Fruit fly (Drosophila melanogaster): ENCODE data around the gene CG13895.

CG13895 gene

DNA sequence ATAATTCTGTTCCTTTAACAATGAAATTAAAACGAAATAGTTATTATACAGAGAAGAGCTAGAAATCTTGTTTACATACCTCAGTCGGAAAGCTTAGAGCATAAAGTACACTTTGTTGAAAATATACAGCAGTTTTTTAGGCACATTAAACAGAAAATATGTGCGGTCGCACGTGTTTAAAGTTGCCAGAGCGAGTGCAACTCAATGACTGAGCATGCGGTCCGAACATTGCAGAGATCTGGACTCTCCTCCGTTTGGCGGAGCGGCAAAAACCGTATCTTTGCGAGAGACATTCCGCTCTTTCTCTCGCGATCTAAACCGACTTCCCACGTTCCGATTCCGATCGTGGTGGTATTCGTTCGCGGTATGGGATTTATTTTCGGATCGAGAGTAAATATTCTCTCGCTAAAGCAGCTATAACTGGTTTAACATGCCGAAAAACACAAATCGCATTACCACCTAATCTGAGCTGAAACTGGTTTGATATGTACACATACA is at the start of gene CG13895 (continued):
- TF ChIP-seq Dll (GFP tag; IDR thresholded peaks at IDR 0.05; ENCODE audit: partially characterized antibody) = peak; percentile 54; the same call in 2 of the 4 replicates
- peak; percentile 55 for TF ChIP-seq pros (GFP tag; optimal IDR thresholded peaks at IDR 0.05)
- peak; percentile 21; the same call in 1 of the 2 replicates for TF ChIP-seq E2f2 (GFP tag; IDR thresholded peaks at IDR 0.05)
- peak; percentile 71 for TF ChIP-seq Deaf1 (tag; optimal IDR thresholded peaks at IDR 0.05)
- TF ChIP-seq CG6683 (GFP tag; optimal IDR thresholded peaks at IDR 0.05) = peak; percentile 7
- peak; percentile 12 for TF ChIP-seq Side (GFP tag; optimal IDR thresholded peaks at IDR 0.05)
- TF ChIP-seq oc (tag; optimal IDR thresholded peaks at IDR 0.05) = peak; percentile 61
- TF ChIP-seq run (tag; optimal IDR thresholded peaks at IDR 0.05) = no peak
- TF ChIP-seq hkb (optimal IDR thresholded peaks at IDR 0.05) = no peak
- peak; percentile 46; the same call in 1 of the 2 replicates for TF ChIP-seq hkb (GFP tag; IDR thresholded peaks at IDR 0.05)
- no peak for TF ChIP-seq row (GFP tag; IDR thresholded peaks at IDR 0.05)
- no peak for TF ChIP-seq Sin3A (optimal IDR thresholded peaks at IDR 0.05)
- peak; percentile 2 for TF ChIP-seq CG33213 (GFP tag; optimal IDR thresholded peaks at IDR 0.05)
- peak; percentile 26 for TF ChIP-seq stwl (tag; optimal IDR thresholded peaks at IDR 0.05)
- TF ChIP-seq sug (tag; optimal IDR thresholded peaks at IDR 0.05) = peak; percentile 30
- peak in 1 of 2 experiments; percentile 17 for TF ChIP-seq Pdp1 (GFP tag; optimal IDR thresholded peaks at IDR 0.05)
- peak in 1 of 3 experiments; percentile 82 for TF ChIP-seq Stat92E (GFP tag; optimal IDR thresholded peaks at IDR 0.05)
- no peak for TF ChIP-seq pnt (GFP tag; optimal IDR thresholded peaks at IDR 0.05)
- TF ChIP-seq CG13287 (GFP tag; IDR thresholded peaks at IDR 0.05; ENCODE audit: partially characterized antibody) = peak; percentile 46; the same call in 1 of the 2 replicates
- TF ChIP-seq chm (GFP tag; IDR thresholded peaks at IDR 0.05) = 0 out of 2 replicates have a peak, but pooled peaks have one; percentile 6
- peak; percentile 18; the same call in 1 of the 2 replicates for TF ChIP-seq amos (GFP tag; IDR thresholded peaks at IDR 0.05; ENCODE audit: partially characterized antibody)
- TF ChIP-seq dm (GFP tag; optimal IDR thresholded peaks at IDR 0.05) = peak; percentile 68
- peak; percentile 3 for TF ChIP-seq CG14710 (tag; optimal IDR thresholded peaks at IDR 0.05)
- peak; percentile 12 for TF ChIP-seq nerfin-1 (tag; optimal IDR thresholded peaks at IDR 0.05)
- TF ChIP-seq CG2120 (GFP tag; optimal IDR thresholded peaks at IDR 0.05) = no peak
- TF ChIP-seq Xrp1 (GFP tag; IDR thresholded peaks at IDR 0.05) = peak; percentile 33; the same call in 1 of the 2 replicates
- TF ChIP-seq mirr (GFP tag; optimal IDR thresholded peaks at IDR 0.05) = peak; percentile 28
- TF ChIP-seq CG16813 (GFP tag; IDR thresholded peaks at IDR 0.05; ENCODE audit: partially characterized antibody) = no peak
- TF ChIP-seq lola (GFP tag; optimal IDR thresholded peaks at IDR 0.05) = no peak
- peak; percentile 40; the same call in 1 of the 2 replicates for TF ChIP-seq unc-4 (GFP tag; IDR thresholded peaks at IDR 0.05; ENCODE audit: partially characterized antibody)
- TF ChIP-seq chinmo (GFP tag; IDR thresholded peaks at IDR 0.05; ENCODE audit: partially characterized antibody) = peak; percentile 95; the same call in 3 of the 4 replicates
- TF ChIP-seq Ets65A (GFP tag) = no peak
- TF ChIP-seq CG8290 (GFP tag; optimal IDR thresholded peaks at IDR 0.05) = peak; percentile 94
- peak; percentile 66 to 93 for TF ChIP-seq CG8290 (tag; optimal IDR thresholded peaks at IDR 0.05)
- TF ChIP-seq Hmr (GFP tag; optimal IDR thresholded peaks at IDR 0.05) = peak; percentile 33
- peak; percentile 39 for TF ChIP-seq abd-A (tag; optimal IDR thresholded peaks at IDR 0.05)
- TF ChIP-seq CG12769 (tag; optimal IDR thresholded peaks at IDR 0.05) = peak; percentile 28
- peak; percentile 33 for TF ChIP-seq CG17385 (GFP tag; optimal IDR thresholded peaks at IDR 0.05)
- TF ChIP-seq CG13296 (GFP tag; optimal IDR thresholded peaks at IDR 0.05) = peak; percentile 2
- peak; percentile 27 for TF ChIP-seq Max (GFP tag; optimal IDR thresholded peaks at IDR 0.05)

DNA sequence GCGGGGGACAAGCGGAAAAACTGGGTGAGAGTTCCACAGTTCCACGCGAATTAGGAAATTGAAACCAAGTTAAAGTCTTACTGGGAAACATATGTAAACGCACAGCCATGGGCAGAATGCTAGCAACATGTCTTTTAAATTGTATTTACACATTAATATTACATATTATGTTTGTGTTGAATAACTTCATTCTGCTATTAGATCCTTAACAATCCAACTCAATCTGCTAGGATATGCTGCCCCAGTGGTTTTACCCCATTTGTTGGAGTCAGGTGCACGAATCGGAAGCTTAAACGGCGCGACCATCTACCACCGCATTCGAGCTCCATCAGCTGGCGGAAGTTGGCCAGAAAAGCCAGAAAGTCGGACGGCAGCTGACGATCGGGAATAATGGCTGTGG is 48.4 kb upstream of the CG13895 start:
- peak in 1 of 2 experiments; percentile 31 for TF ChIP-seq Hr51 (GFP tag; optimal IDR thresholded peaks at IDR 0.05)
- TF ChIP-seq sens-2 (GFP tag; IDR thresholded peaks at IDR 0.05) = no peak
- no peak for TF ChIP-seq Bgb (GFP tag; IDR thresholded peaks at IDR 0.05; ENCODE audit: partially characterized antibody)
- no peak for TF ChIP-seq grn (GFP tag; optimal IDR thresholded peaks at IDR 0.05)
- peak; percentile 7 for TF ChIP-seq Sox100B (GFP tag; optimal IDR thresholded peaks at IDR 0.05)
- no peak for TF ChIP-seq CG12219 (GFP tag; optimal IDR thresholded peaks at IDR 0.05)
- peak; percentile 71 for TF ChIP-seq Drgx (GFP tag; IDR thresholded peaks at IDR 0.05)
- TF ChIP-seq run (tag; optimal IDR thresholded peaks at IDR 0.05) = no peak
- TF ChIP-seq ATbp (GFP tag; optimal IDR thresholded peaks at IDR 0.05) = peak; percentile 4
- TF ChIP-seq CG2129 (GFP tag; IDR thresholded peaks at IDR 0.05; ENCODE audit: partially characterized antibody) = no peak
- peak; percentile 62; the same call in 2 of the 3 replicates for TF ChIP-seq ci (GFP tag; IDR thresholded peaks at IDR 0.05)
- no peak for TF ChIP-seq bowl (GFP tag; IDR thresholded peaks at IDR 0.05)

Measured in whole organism, embryonic.